Fruit fly (Drosophila melanogaster): ENCODE data around the gene Uck.

- TF ChIP-seq psq (optimal IDR thresholded peaks at IDR 0.05) (no peak), h (optimal IDR thresholded peaks at IDR 0.05) (no peak), insv (optimal IDR thresholded peaks at IDR 0.05) (no peak), Myc (optimal IDR thresholded peaks at IDR 0.05) (no peak), Sin3A (optimal IDR thresholded peaks at IDR 0.05) (no peak), ttk (optimal IDR thresholded peaks at IDR 0.05) (no peak)
Observed at dm6 chr3R:24275463-24275862, 14.5 kb upstream of the Uck start.

All from Kc167 (cell line).